Worm (Caenorhabditis elegans): ENCODE results near the gene C14B9.2.

- TF ChIP-seq blmp-1 (tag; optimal IDR thresholded peaks at IDR 0.05): no peak
- no peak for TF ChIP-seq lsy-2 (tag; optimal IDR thresholded peaks at IDR 0.05)
- TF ChIP-seq elt-3 (tag; optimal IDR thresholded peaks at IDR 0.05): no peak
- TF ChIP-seq elt-1 (tag; optimal IDR thresholded peaks at IDR 0.05; ENCODE audit: borderline replicate concordance, insufficient read depth): no peak
- no peak for TF ChIP-seq lin-13 (tag; optimal IDR thresholded peaks at IDR 0.05)
- no peak for TF ChIP-seq ceh-39 (tag; optimal IDR thresholded peaks at IDR 0.05)
- TF ChIP-seq pha-4 (tag; optimal IDR thresholded peaks at IDR 0.05): no peak
- no peak for TF ChIP-seq nhr-28 (tag; optimal IDR thresholded peaks at IDR 0.05)
- no peak for TF ChIP-seq ztf-11 (tag; optimal IDR thresholded peaks at IDR 0.05)
- TF ChIP-seq snpc-4 (tag; optimal IDR thresholded peaks at IDR 0.05): no peak
- no peak for TF ChIP-seq mab-5 (tag; optimal IDR thresholded peaks at IDR 0.05)
- no peak for TF ChIP-seq unc-62 (GFP tag; optimal IDR thresholded peaks at IDR 0.05)
- no peak for TF ChIP-seq sptf-1 (tag; optimal IDR thresholded peaks at IDR 0.05)
- TF ChIP-seq unc-39 (tag; optimal IDR thresholded peaks at IDR 0.05): no peak
Measured at ce11 chrIII:8181581-8181980, 48.1 kb downstream of the C14B9.2 start, which contains the start of gene spc-2.

Measured in whole organism, mixed stage, embryonic.